Worm (Caenorhabditis elegans) whole organism, L1 larva: ENCODE measurements around the gene ztf-17.

Experiments
- lir-3 ChIP-seq: sonication (generic microtip); optimal IDR thresholded peaks from 2 replicates; lab custom pipeline; 2016; ENCODE audit warnings: mild to moderate bottlenecking, missing genetic modification characterization, moderate library complexity, missing compliant biosample characterization; ENCODE audit not compliant: poor library complexity
- nhr-77 ChIP-seq: fragments of 150-350 bp; optimal IDR thresholded peaks from 2 replicates; lab custom pipeline; 2014; ENCODE audit warnings: missing biosample characterization, missing genetic modification characterization

- TF ChIP-seq nhr-77 (tag; lab: Kevin White, UChicago) (peak; percentile 5), lir-3 (tag; lab: Kevin White, UChicago) (peak; percentile 55)
Observed at ce11 chrII:7857485-7858010, 12.4 kb downstream of the ztf-17 start, which contains the start of the genes cec-3 and T09A5.15.
